Worm (Caenorhabditis elegans): ENCODE measurements around the gene F49F1.15.

Gene F49F1.15

ce11 chrIV:4084109-4084508, 30.3 kb downstream of the F49F1.15 start, which contains the start of gene C35B1.5:
Gene C35B1.5, minus strand, starts transcription at chrIV:4084209.
- no peak for TF ChIP-seq ZK546.5 (tag; optimal IDR thresholded peaks at IDR 0.05)
- no peak for TF ChIP-seq dmd-4 (tag; optimal IDR thresholded peaks at IDR 0.05)
- TF ChIP-seq lin-13 (GFP tag; optimal IDR thresholded peaks at IDR 0.05): no peak
- no peak for TF ChIP-seq unc-62 (GFP tag; optimal IDR thresholded peaks at IDR 0.05)
- no peak for TF ChIP-seq ztf-1 (GFP tag; conservative IDR thresholded peaks at IDR 0.05)
- no peak for TF ChIP-seq nhr-21 (tag; optimal IDR thresholded peaks at IDR 0.05)
- TF ChIP-seq skn-1 (tag; optimal IDR thresholded peaks at IDR 0.05): no peak
- no peak for TF ChIP-seq ceh-82 (tag; optimal IDR thresholded peaks at IDR 0.05)
- no peak for TF ChIP-seq unc-39 (tag; optimal IDR thresholded peaks at IDR 0.05)
- no peak for TF ChIP-seq ceh-16 (tag; optimal IDR thresholded peaks at IDR 0.05)
- no peak for TF ChIP-seq alr-1 (tag; optimal IDR thresholded peaks at IDR 0.05)
- no peak for TF ChIP-seq Y55F3AM.14 (GFP tag; optimal IDR thresholded peaks at IDR 0.05)
- no peak for TF ChIP-seq mab-5 (tag; optimal IDR thresholded peaks at IDR 0.05)
- no peak for TF ChIP-seq nhr-11 (tag; optimal IDR thresholded peaks at IDR 0.05)
- TF ChIP-seq lin-39 (tag; optimal IDR thresholded peaks at IDR 0.05): no peak
- TF ChIP-seq ama-1 (optimal IDR thresholded peaks at IDR 0.05): no peak
- no peak for TF ChIP-seq C34F6.9 (tag; optimal IDR thresholded peaks at IDR 0.05)
- TF ChIP-seq nhr-23 (tag; optimal IDR thresholded peaks at IDR 0.05): no peak

DNA sequence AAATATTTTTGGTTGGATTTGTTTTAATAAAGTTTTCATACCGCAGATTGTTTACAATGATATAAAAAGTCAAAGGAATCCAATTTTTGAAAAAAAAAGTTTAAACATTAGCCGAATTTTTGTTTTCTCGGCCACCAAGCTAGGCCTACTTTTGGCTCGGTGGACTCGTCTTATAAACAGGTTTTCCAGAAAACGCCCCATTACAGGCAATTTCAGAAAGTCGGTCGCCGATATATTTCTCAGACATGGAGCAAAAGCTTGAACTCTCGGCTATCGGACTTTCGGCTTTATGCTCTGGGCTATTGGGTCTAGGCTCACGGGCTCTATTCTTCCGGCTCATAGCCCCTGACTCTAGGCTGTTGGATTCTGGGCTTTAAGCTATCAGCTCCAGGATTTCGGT, 31.3 kb downstream of the F49F1.15 start:
- TF ChIP-seq lin-11 (tag; optimal IDR thresholded peaks at IDR 0.05) (no peak), Y55F3AM.14 (GFP tag; optimal IDR thresholded peaks at IDR 0.05) (no peak), ztf-1 (GFP tag; conservative IDR thresholded peaks at IDR 0.05) (no peak), nhr-21 (tag; optimal IDR thresholded peaks at IDR 0.05) (no peak), fos-1 (tag; optimal IDR thresholded peaks at IDR 0.05) (no peak), ceh-16 (tag; optimal IDR thresholded peaks at IDR 0.05) (no peak), nhr-11 (tag; optimal IDR thresholded peaks at IDR 0.05) (no peak), R02D3.7 (tag; optimal IDR thresholded peaks at IDR 0.05) (no peak), ama-1 (optimal IDR thresholded peaks at IDR 0.05) (no peak), unc-39 (tag; optimal IDR thresholded peaks at IDR 0.05) (no peak), mab-5 (tag; optimal IDR thresholded peaks at IDR 0.05) (no peak), peb-1 (tag; optimal IDR thresholded peaks at IDR 0.05) (no peak), ztf-11 (tag; optimal IDR thresholded peaks at IDR 0.05) (no peak), ceh-82 (tag; optimal IDR thresholded peaks at IDR 0.05) (no peak)

DNA sequence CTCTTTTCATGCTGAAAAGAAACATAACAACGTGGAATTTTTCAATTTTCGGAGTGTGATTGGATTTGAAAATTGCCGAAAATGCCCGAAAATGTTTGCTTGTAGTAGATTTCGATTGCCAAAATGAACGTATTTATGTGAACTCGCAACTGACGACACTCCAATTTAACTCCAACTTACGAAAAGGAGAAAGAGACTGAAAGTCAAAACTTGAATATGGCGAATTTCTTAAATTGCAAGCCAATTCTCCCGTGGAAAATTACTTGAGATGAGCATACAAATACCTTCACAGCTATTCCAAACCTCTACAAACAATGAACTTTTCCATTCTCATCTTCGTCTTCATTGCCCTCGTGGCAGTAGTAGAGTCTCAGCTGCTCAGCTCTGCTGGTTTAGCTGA, 31.8 kb downstream of the F49F1.15 start:
- no peak for TF ChIP-seq sma-3 (GFP tag; optimal IDR thresholded peaks at IDR 0.05)
- TF ChIP-seq nhr-23 (tag; optimal IDR thresholded peaks at IDR 0.05): no peak
- no peak for TF ChIP-seq ZK546.5 (tag; optimal IDR thresholded peaks at IDR 0.05)
- TF ChIP-seq ztf-1 (GFP tag; conservative IDR thresholded peaks at IDR 0.05): no peak
- no peak for TF ChIP-seq nhr-12 (tag; optimal IDR thresholded peaks at IDR 0.05)
- no peak for TF ChIP-seq mdl-1 (tag; optimal IDR thresholded peaks at IDR 0.05)
- no peak for TF ChIP-seq unc-62 (GFP tag; optimal IDR thresholded peaks at IDR 0.05)

- TF ChIP-seq unc-39 (tag; optimal IDR thresholded peaks at IDR 0.05): no peak
- TF ChIP-seq sma-9 (GFP tag; optimal IDR thresholded peaks at IDR 0.05): no peak
- TF ChIP-seq sma-9 (tag; optimal IDR thresholded peaks at IDR 0.05): no peak
- no peak for TF ChIP-seq alr-1 (tag; optimal IDR thresholded peaks at IDR 0.05)
- TF ChIP-seq lsy-2 (tag; optimal IDR thresholded peaks at IDR 0.05): no peak
- TF ChIP-seq ztf-1 (GFP tag; conservative IDR thresholded peaks at IDR 0.05): no peak
These were observed 33.6 kb downstream of the F49F1.15 start, which contains the start of the genes C35B1.9 and C35B1.3 for ce11 chrIV:4080846-4081245. Gene C35B1.9, minus strand, starts transcription at chrIV:4080946. Gene C35B1.3, plus strand, starts transcription at chrIV:4081151.

DNA sequence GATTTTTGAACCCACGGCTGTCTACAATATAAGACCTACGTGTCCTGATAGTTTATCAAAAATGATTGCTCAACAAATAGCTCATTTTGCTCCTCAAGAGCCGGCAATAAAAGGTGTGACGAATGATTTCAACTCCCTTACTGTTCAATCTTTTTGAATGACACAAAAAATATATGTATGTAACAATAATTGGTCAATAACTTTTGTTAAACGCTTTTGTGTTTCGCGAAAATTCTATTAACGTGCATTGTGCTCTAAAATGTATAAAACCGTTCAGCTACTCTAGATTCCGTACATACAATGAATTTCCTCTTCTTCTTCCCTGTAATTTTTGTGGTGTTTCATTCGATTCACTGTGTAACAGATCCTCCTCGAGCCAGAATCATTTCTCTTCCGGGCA, 34.9 kb downstream of the F49F1.15 start, which contains the start of gene C35B1.4:
C35B1.4 (plus strand) TSS at position 301 of the 400 bp plus-strand sequence.
- TF ChIP-seq F13H6.1 (tag; optimal IDR thresholded peaks at IDR 0.05) (no peak), ztf-4 (tag; optimal IDR thresholded peaks at IDR 0.05) (no peak), ztf-1 (GFP tag; conservative IDR thresholded peaks at IDR 0.05) (no peak), nhr-77 (tag; optimal IDR thresholded peaks at IDR 0.05) (no peak), sem-4 (tag; optimal IDR thresholded peaks at IDR 0.05) (no peak), elt-1 (tag; optimal IDR thresholded peaks at IDR 0.05) (no peak), skn-1 (tag; optimal IDR thresholded peaks at IDR 0.05) (no peak), C34F6.9 (tag; optimal IDR thresholded peaks at IDR 0.05) (no peak), lin-13 (GFP tag; optimal IDR thresholded peaks at IDR 0.05) (no peak), aly-2 (tag; optimal IDR thresholded peaks at IDR 0.05) (no peak), nhr-11 (tag; optimal IDR thresholded peaks at IDR 0.05) (no peak), lsy-2 (tag; optimal IDR thresholded peaks at IDR 0.05) (no peak), dmd-4 (tag; optimal IDR thresholded peaks at IDR 0.05) (no peak), lin-39 (tag; optimal IDR thresholded peaks at IDR 0.05) (no peak), ztf-11 (tag; optimal IDR thresholded peaks at IDR 0.05) (no peak), sma-3 (GFP tag; optimal IDR thresholded peaks at IDR 0.05) (no peak), fos-1 (tag; optimal IDR thresholded peaks at IDR 0.05) (no peak), nhr-21 (tag; optimal IDR thresholded peaks at IDR 0.05) (no peak)

Measured in whole organism, L2 larva.